Worm (Caenorhabditis elegans) whole organism, L4 larva: ENCODE results near the gene C06B3.7.
A peak's percentile ranks its signal among the peaks of the same experiment; 100 is the strongest.

Source experiments
- T20F7.1 ChIP-seq: fragments of 200-800 bp; sonication (Bioruptor generic); optimal IDR thresholded peaks from 2 replicates; lab custom pipeline; 2018; ENCODE audit warnings: mild to moderate bottlenecking, missing genetic modification characterization, missing compliant biosample characterization
- Y48G9A.11 ChIP-seq: fragments of 200-800 bp; sonication (Bioruptor generic); IDR thresholded peaks from 2 replicates; pipeline ENCODE4 v1.3.6; 2022; ENCODE audit warnings: missing genetic modification reagents, missing genetic modification characterization, missing compliant biosample characterization
- Y75B8A.6 ChIP-seq: fragments of 200-800 bp; sonication (Bioruptor generic); IDR thresholded peaks from 2 replicates; pipeline ENCODE4 v1.3.6; 2022; ENCODE audit warnings: missing genetic modification reagents, missing genetic modification characterization, missing compliant biosample characterization
- ZK337.2 ChIP-seq: fragments of 200-800 bp; sonication (Bioruptor generic); IDR thresholded peaks from 2 replicates; pipeline ENCODE4 v1.3.6; 2022; ENCODE audit warnings: missing genetic modification reagents, missing genetic modification characterization, missing compliant biosample characterization
- aha-1 ChIP-seq: fragments of 150-350 bp; peaks from one replicate; lab custom pipeline; 2014; ENCODE audit warnings: missing biosample characterization, missing genetic modification characterization
- aly-2 ChIP-seq: sonication (generic microtip); optimal IDR thresholded peaks from 2 replicates; lab custom pipeline; 2018; ENCODE audit warnings: missing biosample characterization, missing genetic modification characterization
- ama-1 ChIP-seq: fragments of 150-350 bp; optimal IDR thresholded peaks from 2 replicates; lab custom pipeline; 2014; ENCODE audit warnings: inconsistent platforms, mixed read lengths
- attf-4 ChIP-seq: sonication (generic microtip); optimal IDR thresholded peaks from 3 replicates; lab custom pipeline; 2017; ENCODE audit warnings: missing biosample characterization, missing genetic modification characterization
- cey-2 ChIP-seq: sonication (generic microtip); optimal IDR thresholded peaks from 3 replicates; lab custom pipeline; 2017; ENCODE audit warnings: missing genetic modification characterization, mild to moderate bottlenecking, missing compliant biosample characterization, antibody characterized with exemption, borderline replicate concordance; ENCODE audit not compliant: insufficient read depth
- daf-19 ChIP-seq: fragments of 200-800 bp; sonication (Bioruptor generic); conservative IDR thresholded peaks from 2 replicates; pipeline ENCODE4 v1.3.6; 2022; ENCODE audit warnings: missing genetic modification characterization, missing compliant biosample characterization
- daf-8 ChIP-seq: fragments of 200-800 bp; sonication (Bioruptor generic); IDR thresholded peaks from 2 replicates; pipeline ENCODE4 v1.3.6; 2022; ENCODE audit warnings: missing genetic modification characterization, missing compliant biosample characterization
- dmd-9 ChIP-seq: fragments of 200-800 bp; sonication (Bioruptor generic); IDR thresholded peaks from 2 replicates; pipeline ENCODE4 v1.3.6; 2022; ENCODE audit warnings: missing genetic modification reagents, missing genetic modification characterization, missing compliant biosample characterization
- duxl-1 ChIP-seq: sonication (generic microtip); optimal IDR thresholded peaks from 2 replicates; lab custom pipeline; 2016; ENCODE audit warnings: mild to moderate bottlenecking, missing genetic modification characterization, moderate library complexity, missing compliant biosample characterization; ENCODE audit not compliant: poor library complexity
- dve-1 ChIP-seq: sonication (generic microtip); optimal IDR thresholded peaks from 2 replicates; lab custom pipeline; 2017; ENCODE audit warnings: antibody characterized with exemption, mild to moderate bottlenecking, missing genetic modification characterization, missing compliant biosample characterization; ENCODE audit not compliant: insufficient read depth
- egl-43 ChIP-seq: fragments of 200-800 bp; sonication (Bioruptor generic); IDR thresholded peaks from 2 replicates; pipeline ENCODE4 v1.3.6; 2022; ENCODE audit warnings: missing genetic modification reagents, missing genetic modification characterization, missing compliant biosample characterization
- gei-8 ChIP-seq: fragments of 200-800 bp; sonication (Bioruptor generic); optimal IDR thresholded peaks from 2 replicates; lab custom pipeline; 2018; ENCODE audit warnings: mild to moderate bottlenecking, missing genetic modification characterization, missing compliant biosample characterization
- hif-1 ChIP-seq, 2 experiments: sonication (generic microtip); optimal IDR thresholded peaks; 2 replicates each; lab custom pipeline; 2016 to 2017; ENCODE audit warnings: missing compliant biosample characterization in 2 of 2, missing genetic modification characterization in 2 of 2, missing genetic modification reagents in 2 of 2, missing genotype in 2 of 2, mild to moderate bottlenecking in 1 of 2
- lin-13 ChIP-seq: fragments of 150-350 bp; optimal IDR thresholded peaks from 2 replicates; lab custom pipeline; 2014; ENCODE audit warnings: missing biosample characterization, missing genetic modification reagents, missing genetic modification characterization
- lin-15B ChIP-seq: fragments of 150-350 bp; sonication (generic microtip); optimal IDR thresholded peaks from 3 replicates; lab custom pipeline; 2014; ENCODE audit warnings: missing biosample characterization, missing genetic modification characterization
- lin-38 ChIP-seq: fragments of 200-800 bp; sonication (Bioruptor generic); IDR thresholded peaks from 2 replicates; pipeline ENCODE4 v1.3.6; 2022; ENCODE audit warnings: missing genetic modification reagents, missing genetic modification characterization, missing compliant biosample characterization
- lin-39 ChIP-seq: fragments of 150-350 bp; optimal IDR thresholded peaks from 2 replicates; lab custom pipeline; 2014; ENCODE audit warnings: missing biosample characterization, missing genetic modification reagents, missing genetic modification characterization
- madf-5 ChIP-seq, 2 experiments: fragments of 200-800 bp; sonication (Bioruptor generic); IDR thresholded peaks; 2 replicates each; pipeline ENCODE4 v1.3.6; 2022; ENCODE audit warnings: missing compliant biosample characterization in 2 of 2, missing genetic modification characterization in 2 of 2
- madf-9 ChIP-seq: fragments of 200-800 bp; sonication (Bioruptor generic); conservative IDR thresholded peaks from 2 replicates; pipeline ENCODE4 v1.3.6; 2022; ENCODE audit warnings: missing genetic modification reagents, missing genetic modification characterization, missing compliant biosample characterization
- mes-2 ChIP-seq: sonication (generic microtip); optimal IDR thresholded peaks from 2 replicates; lab custom pipeline; 2016; ENCODE audit warnings: missing genotype, mild to moderate bottlenecking, missing genetic modification characterization, missing compliant biosample characterization; ENCODE audit not compliant: poor library complexity, severe bottlenecking
- mxl-3 ChIP-seq: fragments of 200-800 bp; sonication (Bioruptor generic); optimal IDR thresholded peaks from 2 replicates; lab custom pipeline; 2018; ENCODE audit warnings: mild to moderate bottlenecking, missing genetic modification characterization, missing compliant biosample characterization
- nhr-11 ChIP-seq: fragments of 150-350 bp; optimal IDR thresholded peaks from 2 replicates; lab custom pipeline; 2014; ENCODE audit warnings: missing biosample characterization, missing genetic modification characterization
- pha-4 ChIP-seq, 2 experiments: fragments of 150-350 bp in 1 of 2; fragments of 200-800 bp in 1 of 2; sonication (Bioruptor generic) in 1 of 2; IDR thresholded peaks in 1 of 2; optimal IDR thresholded peaks in 1 of 2; 2 replicates each; pipeline versions ENCODE4 v1.3.6 to Lab custom; 2014 to 2022; ENCODE audit warnings: missing genetic modification characterization in 2 of 2, missing genetic modification reagents in 2 of 2, missing biosample characterization in 1 of 2, missing compliant biosample characterization in 1 of 2
- php-3 ChIP-seq: fragments of 200-800 bp; sonication (Bioruptor generic); IDR thresholded peaks from 2 replicates; pipeline ENCODE4 v1.3.6; 2022; ENCODE audit warnings: missing genetic modification reagents, missing genetic modification characterization, missing compliant biosample characterization
- saeg-2 ChIP-seq: fragments of 200-800 bp; sonication (Bioruptor generic); IDR thresholded peaks from 2 replicates; pipeline ENCODE4 v1.3.6; 2022; ENCODE audit warnings: missing genetic modification reagents, missing genetic modification characterization, missing compliant biosample characterization
- snpc-1.2 ChIP-seq: fragments of 200-800 bp; sonication (Bioruptor generic); IDR thresholded peaks from 2 replicates; pipeline ENCODE4 v1.3.6; 2022; ENCODE audit warnings: missing genetic modification reagents, missing genetic modification characterization, missing compliant biosample characterization
- spr-3 ChIP-seq: fragments of 200-800 bp; sonication (Bioruptor generic); optimal IDR thresholded peaks from 2 replicates; lab custom pipeline; 2018; ENCODE audit warnings: mild to moderate bottlenecking, missing genetic modification characterization, missing compliant biosample characterization
- tag-97 ChIP-seq: fragments of 200-800 bp; sonication (Bioruptor generic); IDR thresholded peaks from 2 replicates; pipeline ENCODE4 v1.3.6; 2022; ENCODE audit warnings: missing genetic modification characterization, missing compliant biosample characterization
- tra-1 ChIP-seq: fragments of 200-800 bp; sonication (Bioruptor generic); IDR thresholded peaks from 2 replicates; pipeline ENCODE4 v1.3.6; 2022; ENCODE audit warnings: missing genetic modification reagents, missing genetic modification characterization, missing compliant biosample characterization
- unc-39 ChIP-seq: sonication (generic microtip); optimal IDR thresholded peaks from 2 replicates; lab custom pipeline; 2017; ENCODE audit warnings: missing biosample characterization, missing genetic modification characterization
- vab-7 ChIP-seq: fragments of 200-800 bp; sonication (Bioruptor generic); IDR thresholded peaks from 2 replicates; pipeline ENCODE4 v1.3.6; 2022; ENCODE audit warnings: missing genetic modification reagents, missing genetic modification characterization, missing compliant biosample characterization
- zfp-3 ChIP-seq: fragments of 200-800 bp; sonication (Bioruptor generic); conservative IDR thresholded peaks from 2 replicates; pipeline ENCODE4 v1.3.6; 2022; ENCODE audit warnings: missing genetic modification reagents, missing genetic modification characterization, missing compliant biosample characterization
- zip-11 ChIP-seq: fragments of 200-800 bp; sonication (Bioruptor generic); IDR thresholded peaks from 2 replicates; pipeline ENCODE4 v1.3.6; 2022; ENCODE audit warnings: missing genetic modification characterization, missing compliant biosample characterization

The C06B3.7 gene

ce11 chrV:13908120-13908915, 1.2 kb upstream of the C06B3.7 start (continued):
- no peak for TF ChIP-seq egl-43 (GFP tag; lab: Robert Waterston, UW)
- peak in 1 of 2 experiments; percentile 18 for TF ChIP-seq hif-1 (tag; optimal IDR thresholded peaks at IDR 0.05; lab: Kevin White, UChicago)
- TF ChIP-seq madf-5 (GFP tag; IDR thresholded peaks at IDR 0.05; lab: Robert Waterston, UW), result no peak
- TF ChIP-seq lin-13 (GFP tag; lab: Kevin White, UChicago), result no peak
- no peak for TF ChIP-seq Y75B8A.6
- TF ChIP-seq zfp-3 (GFP tag; lab: Robert Waterston, UW), result no peak; the same call in 1 of the 2 replicates
- TF ChIP-seq madf-9, result no peak
- TF ChIP-seq tag-97 (GFP tag; lab: Robert Waterston, UW), result no peak
- TF ChIP-seq mes-2 (tag; lab: Kevin White, UChicago), result peak; percentile 29
- no peak for TF ChIP-seq duxl-1
- TF ChIP-seq Y48G9A.11, result 0 out of 2 replicates have a peak, but pooled peaks have one; percentile 24
- TF ChIP-seq aly-2 (tag; lab: Kevin White, UChicago), result no peak
- no peak for TF ChIP-seq gei-8 (GFP tag; lab: Kevin White, UChicago)
- TF ChIP-seq tra-1 (GFP tag; lab: Robert Waterston, UW), result no peak
- TF ChIP-seq T20F7.1 (GFP tag; lab: Kevin White, UChicago), result peak; percentile 31
- no peak for TF ChIP-seq daf-8 (GFP tag; lab: Robert Waterston, UW)
- no peak for TF ChIP-seq dve-1
- TF ChIP-seq lin-15B (tag; lab: Kevin White, UChicago), result no peak
- TF ChIP-seq mxl-3 (GFP tag; lab: Kevin White, UChicago), result no peak
- TF ChIP-seq vab-7 (GFP tag; lab: Robert Waterston, UW), result no peak; the same call in 1 of the 2 replicates
- TF ChIP-seq unc-39 (tag; lab: Kevin White, UChicago), result no peak
- no peak; the same call in 1 of the 2 replicates for TF ChIP-seq zip-11
- TF ChIP-seq lin-38 (GFP tag; lab: Robert Waterston, UW), result no peak
- TF ChIP-seq pha-4 (GFP tag; IDR thresholded peaks at IDR 0.05; lab: Robert Waterston, UW), result no peak
- TF ChIP-seq pha-4 (tag; optimal IDR thresholded peaks at IDR 0.05; lab: Kevin White, UChicago), result no peak
- peak; percentile 72 for TF ChIP-seq aha-1 (tag; lab: Kevin White, UChicago)
- no peak for TF ChIP-seq php-3
- no peak for TF ChIP-seq ZK337.2 (GFP tag; lab: Robert Waterston, UW)
- TF ChIP-seq snpc-1.2 (GFP tag; lab: Robert Waterston, UW), result 0 out of 2 replicates have a peak, but pooled peaks have one; percentile 6
- TF ChIP-seq lin-39 (tag; lab: Kevin White, UChicago), result no peak
- no peak for TF ChIP-seq spr-3 (GFP tag; lab: Kevin White, UChicago)
- no peak for TF ChIP-seq cey-2 (tag; lab: Kevin White, UChicago)
- no peak for TF ChIP-seq daf-19 (GFP tag; lab: Robert Waterston, UW)
- no peak for TF ChIP-seq nhr-11 (tag; lab: Kevin White, UChicago)
- no peak for TF ChIP-seq attf-4

ce11 chrV:13908916-13909176, 640 bp upstream of the C06B3.7 start, which contains the start of gene C06B3.6:
TSS of gene C06B3.6 (minus strand) at chrV:13908967.
- TF ChIP-seq duxl-1, result no peak
- TF ChIP-seq aha-1 (tag; lab: Kevin White, UChicago), result peak; percentile 95
- 0 out of 2 replicates have a peak, but pooled peaks have one; percentile 6 for TF ChIP-seq madf-9
- TF ChIP-seq ama-1 (lab: Kevin White, UChicago), result peak; percentile 64
- TF ChIP-seq saeg-2 (GFP tag; lab: Robert Waterston, UW), result no peak
- no peak for TF ChIP-seq dmd-9 (GFP tag; lab: Robert Waterston, UW)
- TF ChIP-seq, all 104 proteins: peak for 3
